Worm (Caenorhabditis elegans): ENCODE results near the gene sec-22.

sec-22 gene

ce11 chrX:1085000-1085399 is 49.7 kb downstream of the sec-22 start:
- no peak for TF ChIP-seq hnd-1 (tag; optimal IDR thresholded peaks at IDR 0.05)
- TF ChIP-seq ets-7 (tag; optimal IDR thresholded peaks at IDR 0.05) = no peak
- TF ChIP-seq ama-1 (optimal IDR thresholded peaks at IDR 0.05) = no peak
- TF ChIP-seq sea-1 (GFP tag; conservative IDR thresholded peaks at IDR 0.05) = no peak
- no peak for TF ChIP-seq pes-1 (GFP tag; IDR thresholded peaks at IDR 0.05)
- no peak for TF ChIP-seq aly-1 (tag; optimal IDR thresholded peaks at IDR 0.05)
- TF ChIP-seq tra-4 (tag; optimal IDR thresholded peaks at IDR 0.05) = no peak
- no peak for TF ChIP-seq B0310.2 (tag; optimal IDR thresholded peaks at IDR 0.05)
- TF ChIP-seq tbx-11 (GFP tag; IDR thresholded peaks at IDR 0.05) = no peak
- TF ChIP-seq ceh-13 (GFP tag; optimal IDR thresholded peaks at IDR 0.05) = no peak
- no peak for TF ChIP-seq scrt-1 (GFP tag; IDR thresholded peaks at IDR 0.05)
- TF ChIP-seq F13C5.2 (tag; optimal IDR thresholded peaks at IDR 0.05) = no peak
- no peak for TF ChIP-seq hmg-4 (GFP tag; optimal IDR thresholded peaks at IDR 0.05)
- no peak for TF ChIP-seq flt-1 (GFP tag; IDR thresholded peaks at IDR 0.05)

ce11 chrX:1086406-1086897 is 51.1 kb downstream of the sec-22 start:
- no peak for TF ChIP-seq hmg-4 (GFP tag; optimal IDR thresholded peaks at IDR 0.05)
- no peak for TF ChIP-seq hnd-1 (tag; optimal IDR thresholded peaks at IDR 0.05)
- no peak for TF ChIP-seq scrt-1 (GFP tag; IDR thresholded peaks at IDR 0.05)
- no peak for TF ChIP-seq ceh-36 (tag; optimal IDR thresholded peaks at IDR 0.05)
- TF ChIP-seq ceh-13 (GFP tag; optimal IDR thresholded peaks at IDR 0.05) = no peak
- no peak for TF ChIP-seq flt-1 (GFP tag; IDR thresholded peaks at IDR 0.05)
- no peak for TF ChIP-seq B0310.2 (tag; optimal IDR thresholded peaks at IDR 0.05)
- TF ChIP-seq tbx-11 (GFP tag; IDR thresholded peaks at IDR 0.05) = no peak
- no peak for TF ChIP-seq ets-7 (tag; optimal IDR thresholded peaks at IDR 0.05)
- TF ChIP-seq aly-1 (tag; optimal IDR thresholded peaks at IDR 0.05) = no peak
- TF ChIP-seq hmbx-1 (tag; optimal IDR thresholded peaks at IDR 0.05) = no peak
- no peak for TF ChIP-seq pes-1 (GFP tag; IDR thresholded peaks at IDR 0.05)
- no peak for TF ChIP-seq ama-1 (optimal IDR thresholded peaks at IDR 0.05)
